Fruit fly (Drosophila melanogaster) whole organism, adult: Measurements from ENCODE around the gene sina.

ENCODE experiments used
- CG14711 ChIP-seq: fragments of 200-800 bp; sonication (Bioruptor generic); optimal IDR thresholded peaks from 2 replicates; lab custom pipeline; 2018; ENCODE audit warnings: missing biosample characterization, mild to moderate bottlenecking, missing genetic modification characterization, moderate library complexity
- CG1620 ChIP-seq: fragments of 200-800 bp; sonication (Bioruptor generic); optimal IDR thresholded peaks from 2 replicates; lab custom pipeline; 2016; ENCODE audit warnings: missing biosample characterization, missing genetic modification characterization
- Crg-1 ChIP-seq: fragments of 200-800 bp; sonication (Bioruptor generic); optimal IDR thresholded peaks from 2 replicates; lab custom pipeline; 2016; ENCODE audit warnings: missing biosample characterization, missing genetic modification characterization
- Mnt ChIP-seq: fragments of 200-800 bp; sonication (Bioruptor generic); optimal IDR thresholded peaks from 2 replicates; lab custom pipeline; 2016; ENCODE audit warnings: missing biosample characterization, mild to moderate bottlenecking, missing genetic modification characterization
- cic ChIP-seq: fragments of 200-800 bp; sonication (Bioruptor generic); optimal IDR thresholded peaks from 2 replicates; lab custom pipeline; 2017; ENCODE audit warnings: missing biosample characterization, mild to moderate bottlenecking, missing genetic modification characterization, moderate library complexity
- ovo ChIP-seq: fragments of 200-800 bp; sonication (Bioruptor generic); optimal IDR thresholded peaks from 2 replicates; lab custom pipeline; 2016; ENCODE audit warnings: missing biosample characterization, missing genetic modification characterization
- pad ChIP-seq: fragments of 200-800 bp; sonication (Bioruptor generic); optimal IDR thresholded peaks from 3 replicates; lab custom pipeline; 2017; ENCODE audit warnings: missing biosample characterization, missing genetic modification characterization, mild to moderate bottlenecking, moderate library complexity, missing genetic modification reagents
- toe ChIP-seq: fragments of 200-800 bp; sonication (Bioruptor generic); optimal IDR thresholded peaks from 2 replicates; lab custom pipeline; 2016; ENCODE audit warnings: missing biosample characterization, missing genetic modification characterization

DNA sequence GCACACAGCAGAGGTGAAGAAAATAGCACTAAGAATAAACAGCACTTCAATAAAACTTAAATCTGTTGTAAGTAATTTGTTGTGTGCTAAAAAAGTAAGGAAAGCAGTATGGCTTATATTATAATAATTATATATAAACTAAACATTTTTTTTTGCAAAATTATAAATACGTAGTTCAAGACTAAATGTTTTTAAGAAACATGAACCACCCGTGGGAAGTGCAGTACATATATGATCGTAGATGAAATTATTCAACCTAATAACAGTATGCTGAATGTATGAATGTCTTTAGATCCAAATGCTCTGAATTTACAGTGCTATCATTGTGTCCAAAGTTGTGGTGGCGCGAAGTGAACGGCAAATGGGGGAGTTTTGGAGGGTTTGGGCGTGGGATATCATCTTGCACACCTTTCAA lies 17.2 kb downstream of the sina start:
- TF ChIP-seq pad (GFP tag; lab: Kevin White, UChicago) = no peak
- TF ChIP-seq cic (GFP tag; lab: Kevin White, UChicago) = no peak
- TF ChIP-seq Mnt (GFP tag; lab: Kevin White, UChicago) = no peak
- no peak for TF ChIP-seq ovo
- no peak for TF ChIP-seq CG1620
- no peak for TF ChIP-seq CG14711 (tag; lab: Kevin White, UChicago)
- TF ChIP-seq Crg-1 (GFP tag; lab: Kevin White, UChicago) = no peak
- TF ChIP-seq toe = no peak
